Worm (Caenorhabditis elegans): Measurements from ENCODE around the gene F11G11.5.

- TF ChIP-seq lsy-2 (tag; optimal IDR thresholded peaks at IDR 0.05) (no peak), ztf-11 (tag; optimal IDR thresholded peaks at IDR 0.05) (no peak), elt-3 (tag; optimal IDR thresholded peaks at IDR 0.05) (no peak), ceh-43 (GFP tag; optimal IDR thresholded peaks at IDR 0.05) (no peak), lin-13 (tag; optimal IDR thresholded peaks at IDR 0.05) (no peak), bed-3 (GFP tag; optimal IDR thresholded peaks at IDR 0.05) (no peak), unc-39 (tag; optimal IDR thresholded peaks at IDR 0.05) (no peak), nhr-237 (tag; optimal IDR thresholded peaks at IDR 0.05) (no peak), elt-1 (tag; optimal IDR thresholded peaks at IDR 0.05; ENCODE audit: borderline replicate concordance, insufficient read depth) (no peak), tbx-8 (GFP tag; optimal IDR thresholded peaks at IDR 0.05) (no peak), nhr-12 (tag; optimal IDR thresholded peaks at IDR 0.05) (no peak), ham-2 (GFP tag; optimal IDR thresholded peaks at IDR 0.05) (no peak)
Measured at ce11 chrII:4867476-4867875, 9.8 kb downstream of the F11G11.5 start, which contains the start of gene col-17.
